Fruit fly (Drosophila melanogaster): ENCODE data around the gene CG46025.

DNA sequence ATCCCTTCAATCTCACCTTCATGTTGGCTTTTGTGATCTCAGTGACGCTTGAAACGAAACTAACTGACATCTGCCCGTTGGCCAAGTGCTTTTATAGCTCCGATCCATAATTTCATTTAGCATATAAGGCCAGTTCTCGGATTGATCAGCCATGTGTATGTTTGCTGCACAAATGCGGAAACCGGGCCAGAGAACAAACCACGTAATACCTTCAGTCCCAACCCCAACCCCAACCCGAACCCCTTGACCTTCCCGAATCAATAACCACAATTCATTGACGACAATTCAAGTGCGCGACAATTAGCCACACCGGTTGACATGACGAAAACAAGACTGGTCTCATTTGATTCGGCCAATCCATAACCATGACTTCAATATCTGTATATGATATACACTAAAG lies 888 bp upstream of the CG46025 start, which contains the start of gene CG7203:
- TF ChIP-seq CG12768 (GFP tag; optimal IDR thresholded peaks at IDR 0.05): no peak
- no peak for TF ChIP-seq CG7101 (tag; optimal IDR thresholded peaks at IDR 0.05)
- TF ChIP-seq cnc (optimal IDR thresholded peaks at IDR 0.05): no peak
- TF ChIP-seq CG7045 (GFP tag; optimal IDR thresholded peaks at IDR 0.05): no peak
- no peak for TF ChIP-seq toe (GFP tag; optimal IDR thresholded peaks at IDR 0.05)
- no peak for TF ChIP-seq CG5204 (GFP tag; optimal IDR thresholded peaks at IDR 0.05)
- TF ChIP-seq kay (GFP tag; ENCODE audit: borderline replicate concordance): no peak
- TF ChIP-seq CG33017 (tag; optimal IDR thresholded peaks at IDR 0.05): no peak
- TF ChIP-seq tj (GFP tag; optimal IDR thresholded peaks at IDR 0.05): no peak
- TF ChIP-seq bab1 (GFP tag; optimal IDR thresholded peaks at IDR 0.05): no peak
- TF ChIP-seq CG1620 (GFP tag; optimal IDR thresholded peaks at IDR 0.05): no peak
- no peak for TF ChIP-seq Hr96 (GFP tag; optimal IDR thresholded peaks at IDR 0.05)

Measured in whole organism, adult.